Fruit fly (Drosophila melanogaster): ENCODE results near the gene CG11279.

Gene CG11279

dm6 chr3L:13089869-13090268 is 43.1 kb downstream of the CG11279 start, which contains the start of gene CG11251:
Gene CG11251 (minus strand): TSS chr3L:13089969.
- TF ChIP-seq CG11294 (GFP tag; IDR thresholded peaks at IDR 0.05) (no peak), salr (GFP tag; optimal IDR thresholded peaks at IDR 0.05) (no peak), achi (GFP tag; optimal IDR thresholded peaks at IDR 0.05) (no peak), CG16779 (tag; optimal IDR thresholded peaks at IDR 0.05) (no peak), CG10669 (GFP tag; optimal IDR thresholded peaks at IDR 0.05) (no peak), fd59A (GFP tag; optimal IDR thresholded peaks at IDR 0.05) (no peak), CG6792 (GFP tag; optimal IDR thresholded peaks at IDR 0.05) (no peak), CG6808 (GFP tag; optimal IDR thresholded peaks at IDR 0.05) (no peak), CG32006 (GFP tag; optimal IDR thresholded peaks at IDR 0.05) (no peak)
